Worm (Caenorhabditis elegans): ENCODE data around the gene W08E12.6.

ce11 chrIV:3271342-3271741 is 27.1 kb upstream of the W08E12.6 start:
- TF ChIP-seq lin-39 (tag; optimal IDR thresholded peaks at IDR 0.05), result no peak
- TF ChIP-seq mdl-1 (tag; optimal IDR thresholded peaks at IDR 0.05), result no peak
- TF ChIP-seq C34B4.2 (tag; optimal IDR thresholded peaks at IDR 0.05), result no peak
- TF ChIP-seq elt-2 (tag; optimal IDR thresholded peaks at IDR 0.05), result no peak
- no peak for TF ChIP-seq lsy-2 (tag; optimal IDR thresholded peaks at IDR 0.05)
- TF ChIP-seq pax-3 (tag; optimal IDR thresholded peaks at IDR 0.05), result no peak
- TF ChIP-seq aly-2 (tag; optimal IDR thresholded peaks at IDR 0.05), result no peak
- TF ChIP-seq nhr-12 (tag; optimal IDR thresholded peaks at IDR 0.05), result no peak
- TF ChIP-seq ama-1 (optimal IDR thresholded peaks at IDR 0.05), result no peak
